Fruit fly (Drosophila melanogaster) whole organism, prepupa: ENCODE measurements around the gene LSm3.

Experiments
- CG10631 ChIP-seq: fragments of 200-800 bp; sonication (Bioruptor generic); optimal IDR thresholded peaks from 2 replicates; lab custom pipeline; 2016; ENCODE audit warnings: missing biosample characterization, missing genetic modification characterization
- CG10669 ChIP-seq: fragments of 200-800 bp; sonication (Bioruptor generic); optimal IDR thresholded peaks from 3 replicates; lab custom pipeline; 2018; ENCODE audit warnings: missing biosample characterization, mild to moderate bottlenecking, missing genetic modification characterization, moderate library complexity
- CG11762 ChIP-seq: fragments of 200-800 bp; sonication (Bioruptor generic); optimal IDR thresholded peaks from 3 replicates; lab custom pipeline; 2016; ENCODE audit warnings: missing biosample characterization, missing genetic modification characterization; ENCODE audit not compliant: insufficient read depth
- CG15336 ChIP-seq: fragments of 200-800 bp; sonication (Bioruptor generic); IDR thresholded peaks from 2 replicates; pipeline ENCODE4 v1.3.6; 2022; ENCODE audit warnings: missing biosample characterization, missing genetic modification characterization
- CG1621 ChIP-seq: fragments of 200-800 bp; sonication (Bioruptor generic); optimal IDR thresholded peaks from 3 replicates; lab custom pipeline; 2018; ENCODE audit warnings: missing biosample characterization, mild to moderate bottlenecking, missing genetic modification characterization
- CG16779 ChIP-seq: fragments of 200-800 bp; sonication (Bioruptor generic); optimal IDR thresholded peaks from 3 replicates; lab custom pipeline; 2017; ENCODE audit warnings: missing biosample characterization, mild to moderate bottlenecking, missing genetic modification characterization
- CG3032 ChIP-seq: fragments of 200-800 bp; optimal IDR thresholded peaks from 2 replicates; lab custom pipeline; 2019; ENCODE audit warnings: missing biosample characterization, mild to moderate bottlenecking, missing genetic modification characterization, moderate library complexity
- CG31627 ChIP-seq: fragments of 200-800 bp; sonication (Bioruptor generic); optimal IDR thresholded peaks from 3 replicates; lab custom pipeline; 2016; ENCODE audit warnings: missing biosample characterization, missing genetic modification characterization
- CG32006 ChIP-seq: fragments of 200-800 bp; sonication (Bioruptor generic); optimal IDR thresholded peaks from 3 replicates; lab custom pipeline; 2017; ENCODE audit warnings: missing biosample characterization, mild to moderate bottlenecking, missing genetic modification characterization
- CG34406 ChIP-seq: fragments of 200-800 bp; sonication (Bioruptor generic); optimal IDR thresholded peaks from 3 replicates; lab custom pipeline; 2016; ENCODE audit warnings: missing biosample characterization, missing genetic modification characterization
- CG3919 ChIP-seq: fragments of 200-800 bp; sonication (Bioruptor generic); optimal IDR thresholded peaks from 3 replicates; lab custom pipeline; 2016; ENCODE audit warnings: missing biosample characterization, missing genetic modification characterization
- CG4318 ChIP-seq: fragments of 200-800 bp; sonication (Bioruptor generic); optimal IDR thresholded peaks from 3 replicates; lab custom pipeline; 2017; ENCODE audit warnings: missing biosample characterization, mild to moderate bottlenecking, missing genetic modification characterization
- CG6163 ChIP-seq: fragments of 200-800 bp; sonication (Bioruptor generic); IDR thresholded peaks from 3 replicates; pipeline ENCODE4 v1.3.6; 2022; ENCODE audit warnings: missing biosample characterization, missing genetic modification characterization
- CG6276 ChIP-seq: fragments of 200-800 bp; sonication (Bioruptor generic); optimal IDR thresholded peaks from 2 replicates; lab custom pipeline; 2017; ENCODE audit warnings: missing biosample characterization, mild to moderate bottlenecking, missing genetic modification characterization
- CG6792 ChIP-seq: fragments of 200-800 bp; sonication (Bioruptor generic); optimal IDR thresholded peaks from 3 replicates; lab custom pipeline; 2016; ENCODE audit warnings: missing biosample characterization, missing genetic modification characterization
- CG6808 ChIP-seq: fragments of 200-800 bp; sonication (Bioruptor generic); optimal IDR thresholded peaks from 3 replicates; lab custom pipeline; 2017; ENCODE audit warnings: missing biosample characterization, missing genetic modification characterization, mild to moderate bottlenecking, moderate library complexity, missing genetic modification reagents
- CG7368 ChIP-seq: fragments of 200-800 bp; sonication (Bioruptor generic); optimal IDR thresholded peaks from 3 replicates; lab custom pipeline; 2016; ENCODE audit warnings: missing biosample characterization, missing genetic modification characterization
- CG8119 ChIP-seq: fragments of 200-800 bp; sonication (Bioruptor generic); IDR thresholded peaks from 3 replicates; pipeline ENCODE4 v1.3.6; 2022; ENCODE audit warnings: missing biosample characterization, missing genetic modification characterization
- CG8319 ChIP-seq: fragments of 200-800 bp; sonication (Bioruptor generic); optimal IDR thresholded peaks from 3 replicates; lab custom pipeline; 2016; ENCODE audit warnings: missing biosample characterization, missing genetic modification characterization
- CG8632 ChIP-seq: fragments of 200-800 bp; sonication (Bioruptor generic); optimal IDR thresholded peaks from 3 replicates; lab custom pipeline; 2016; ENCODE audit warnings: missing biosample characterization, missing genetic modification characterization
- CG9139 ChIP-seq: fragments of 200-800 bp; sonication (Bioruptor generic); optimal IDR thresholded peaks from 3 replicates; lab custom pipeline; 2017; ENCODE audit warnings: missing biosample characterization, mild to moderate bottlenecking, missing genetic modification characterization
- Eip75B ChIP-seq: fragments of 200-800 bp; sonication (Bioruptor generic); optimal IDR thresholded peaks from 3 replicates; lab custom pipeline; 2016; ENCODE audit warnings: missing biosample characterization, missing genetic modification characterization
- Eip78C ChIP-seq: fragments of 200-800 bp; sonication (Bioruptor generic); peaks from one replicate; lab custom pipeline; 2016; ENCODE audit warnings: missing biosample characterization, missing genetic modification characterization
- Eip93F ChIP-seq: fragments of 200-800 bp; sonication (Bioruptor generic); optimal IDR thresholded peaks from 2 replicates; lab custom pipeline; 2016; ENCODE audit warnings: missing biosample characterization, mild to moderate bottlenecking, missing genetic modification characterization
- Ets21C ChIP-seq: fragments of 200-800 bp; sonication (Bioruptor generic); optimal IDR thresholded peaks from 3 replicates; lab custom pipeline; 2016; ENCODE audit warnings: missing biosample characterization, missing genetic modification characterization
- Ets96B ChIP-seq: fragments of 200-800 bp; optimal IDR thresholded peaks from 2 replicates; lab custom pipeline; 2019; ENCODE audit warnings: missing biosample characterization, mild to moderate bottlenecking, missing genetic modification characterization, moderate library complexity
- Gug ChIP-seq: fragments of 200-800 bp; sonication (Bioruptor generic); IDR thresholded peaks from 2 replicates; pipeline ENCODE4 v1.3.6; 2022; ENCODE audit warnings: missing biosample characterization, missing genetic modification characterization
- Hr38 ChIP-seq: sonication (Bioruptor generic); optimal IDR thresholded peaks from 2 replicates; lab custom pipeline; 2016; ENCODE audit warnings: missing biosample characterization, missing genetic modification characterization
- Hr39 ChIP-seq: fragments of 200-800 bp; sonication (Bioruptor generic); optimal IDR thresholded peaks from 2 replicates; lab custom pipeline; 2016; ENCODE audit warnings: missing biosample characterization, missing genetic modification characterization
- Hr4 ChIP-seq: fragments of 200-800 bp; sonication (Bioruptor generic); optimal IDR thresholded peaks from 3 replicates; lab custom pipeline; 2016; ENCODE audit warnings: missing biosample characterization, missing genetic modification characterization
- Met ChIP-seq: fragments of 200-800 bp; sonication (Bioruptor generic); optimal IDR thresholded peaks from 3 replicates; lab custom pipeline; 2016; ENCODE audit warnings: missing biosample characterization, missing genetic modification characterization
- OdsH ChIP-seq: fragments of 200-800 bp; sonication (Bioruptor generic); optimal IDR thresholded peaks from 3 replicates; lab custom pipeline; 2016; ENCODE audit warnings: missing biosample characterization, missing genetic modification characterization
- Sox102F ChIP-seq: fragments of 200-800 bp; sonication (Bioruptor generic); optimal IDR thresholded peaks from 2 replicates; lab custom pipeline; 2016; ENCODE audit warnings: missing biosample characterization, mild to moderate bottlenecking, missing genetic modification characterization
- Sox14 ChIP-seq: fragments of 200-800 bp; sonication (Bioruptor generic); optimal IDR thresholded peaks from 3 replicates; lab custom pipeline; 2016; ENCODE audit warnings: missing biosample characterization, missing genetic modification characterization
- Sox15 ChIP-seq: fragments of 200-800 bp; sonication (Bioruptor generic); optimal IDR thresholded peaks from 3 replicates; lab custom pipeline; 2016; ENCODE audit warnings: missing biosample characterization, missing genetic modification characterization
- achi ChIP-seq: fragments of 200-800 bp; sonication (Bioruptor generic); optimal IDR thresholded peaks from 3 replicates; lab custom pipeline; 2016; ENCODE audit warnings: missing biosample characterization, missing genetic modification characterization
- acj6 ChIP-seq: fragments of 200-800 bp; sonication (Bioruptor generic); optimal IDR thresholded peaks from 3 replicates; lab custom pipeline; 2016; ENCODE audit warnings: missing biosample characterization, missing genetic modification characterization
- dac ChIP-seq: fragments of 200-800 bp; sonication (Bioruptor generic); optimal IDR thresholded peaks from 2 replicates; lab custom pipeline; 2017; ENCODE audit warnings: missing biosample characterization, mild to moderate bottlenecking, missing genetic modification characterization
- dsx ChIP-seq: fragments of 200-800 bp; optimal IDR thresholded peaks from 3 replicates; lab custom pipeline; 2019; ENCODE audit warnings: missing biosample characterization, mild to moderate bottlenecking, missing genetic modification characterization, moderate library complexity; ENCODE audit not compliant: poor library complexity, severe bottlenecking
- eg ChIP-seq: fragments of 200-800 bp; sonication (Bioruptor generic); IDR thresholded peaks from 3 replicates; pipeline ENCODE4 v1.3.6; 2022; ENCODE audit warnings: missing biosample characterization, missing genetic modification characterization
- fd59A ChIP-seq: fragments of 200-800 bp; sonication (Bioruptor generic); optimal IDR thresholded peaks from 2 replicates; lab custom pipeline; 2017; ENCODE audit warnings: missing biosample characterization, mild to moderate bottlenecking, missing genetic modification characterization, missing genetic modification reagents
- fd85E ChIP-seq: fragments of 200-800 bp; sonication (Bioruptor generic); optimal IDR thresholded peaks from 3 replicates; lab custom pipeline; 2016; ENCODE audit warnings: missing biosample characterization, missing genetic modification characterization
- fkh ChIP-seq: fragments of 200-800 bp; sonication (Bioruptor generic); optimal IDR thresholded peaks from 3 replicates; lab custom pipeline; 2017; ENCODE audit warnings: missing biosample characterization, mild to moderate bottlenecking, missing genetic modification characterization, moderate library complexity
- lz ChIP-seq: fragments of 200-800 bp; sonication (Bioruptor generic); optimal IDR thresholded peaks from 3 replicates; lab custom pipeline; 2016; ENCODE audit warnings: missing biosample characterization, missing genetic modification characterization
- pdm3 ChIP-seq: fragments of 200-800 bp; sonication (Bioruptor generic); optimal IDR thresholded peaks from 3 replicates; lab custom pipeline; 2016; ENCODE audit warnings: missing biosample characterization, missing genetic modification characterization
- salr ChIP-seq, 2 experiments: fragments of 200-800 bp; sonication (Bioruptor generic); optimal IDR thresholded peaks; 3 replicates each; lab custom pipeline; 2016 to 2018; ENCODE audit warnings: missing biosample characterization in 2 of 2, missing genetic modification characterization in 2 of 2, mild to moderate bottlenecking in 1 of 2
- spab ChIP-seq: fragments of 200-800 bp; sonication (Bioruptor generic); optimal IDR thresholded peaks from 2 replicates; lab custom pipeline; 2017; ENCODE audit warnings: missing biosample characterization, mild to moderate bottlenecking, missing genetic modification characterization, missing genetic modification reagents
- ss ChIP-seq, 2 experiments: fragments of 200-800 bp; sonication (Bioruptor generic); optimal IDR thresholded peaks; 2 replicates in 1 of 2; 3 replicates in 1 of 2; lab custom pipeline; 2017 to 2018; ENCODE audit warnings: mild to moderate bottlenecking in 2 of 2, missing biosample characterization in 2 of 2, missing genetic modification characterization in 2 of 2, moderate library complexity in 1 of 2
- svp ChIP-seq: fragments of 200-800 bp; sonication (Bioruptor generic); peaks from one replicate; lab custom pipeline; 2016; ENCODE audit warnings: missing biosample characterization, missing genetic modification characterization
- topi ChIP-seq: fragments of 200-800 bp; sonication (Bioruptor generic); optimal IDR thresholded peaks from 3 replicates; lab custom pipeline; 2016; ENCODE audit warnings: missing biosample characterization, missing genetic modification characterization
- vri ChIP-seq: fragments of 200-800 bp; sonication (Bioruptor generic); optimal IDR thresholded peaks from 3 replicates; lab custom pipeline; 2016; ENCODE audit warnings: missing biosample characterization, mild to moderate bottlenecking, missing genetic modification characterization

LSm3 gene

dm6 chr3R:23958091-23958838 is 37.8 kb upstream of the LSm3 start, which contains the start of the genes GluProRS and AP-1sigma:
GluProRS (minus strand) TSS chr3R:23958391.
AP-1sigma (plus strand) TSS chr3R:23958651.
- TF ChIP-seq topi (GFP tag; lab: Kevin White, UChicago) (peak; percentile 87), CG7368 (GFP tag; lab: Kevin White, UChicago) (peak; percentile 76), fd59A (GFP tag; lab: Kevin White, UChicago) (peak; percentile 59), vri (GFP tag; lab: Kevin White, UChicago) (peak; percentile 74), Eip78C (GFP tag; lab: Kevin White, UChicago) (peak; percentile 95), Eip93F (GFP tag; lab: Kevin White, UChicago) (peak; percentile 57), CG1621 (tag; lab: Kevin White, UChicago) (peak; percentile 66), pdm3 (GFP tag; lab: Kevin White, UChicago) (peak; percentile 90), CG3919 (GFP tag; lab: Kevin White, UChicago) (peak; percentile 87), Ets96B (tag; lab: Kevin White, UChicago) (peak; percentile 82), dac (peak; percentile 57), CG3032 (tag; lab: Kevin White, UChicago) (peak; percentile 86), CG9139 (GFP tag; lab: Kevin White, UChicago) (no peak), CG15336 (GFP tag; lab: Robert Waterston, UW) (peak; percentile 90), fkh (GFP tag; lab: Kevin White, UChicago) (peak; percentile 80), spab (GFP tag; lab: Kevin White, UChicago) (peak; percentile 58), CG32006 (peak; percentile 85), CG31627 (GFP tag; lab: Kevin White, UChicago) (peak; percentile 91), CG34406 (peak; percentile 65), Hr38 (GFP tag; lab: Kevin White, UChicago) (no peak), CG6163 (GFP tag; lab: Robert Waterston, UW) (peak; percentile 94), OdsH (peak; percentile 92), ss (GFP tag; optimal IDR thresholded peaks at IDR 0.05; lab: Kevin White, UChicago) (peak; percentile 20 to 65), CG10669 (GFP tag; lab: Kevin White, UChicago) (peak; percentile 81), fd85E (GFP tag; lab: Kevin White, UChicago) (peak; percentile 50), CG4318 (GFP tag; lab: Kevin White, UChicago) (peak; percentile 77), Hr39 (peak; percentile 89), achi (peak; percentile 79), CG11762 (GFP tag; lab: Kevin White, UChicago) (peak; percentile 65), CG6276 (GFP tag; lab: Kevin White, UChicago) (no peak), dsx (peak; percentile 76), Hr4 (GFP tag; lab: Kevin White, UChicago) (peak; percentile 87), svp (GFP tag; lab: Kevin White, UChicago) (peak; percentile 93), Ets21C (GFP tag; lab: Kevin White, UChicago) (peak; percentile 87), Eip75B (GFP tag; lab: Kevin White, UChicago) (peak; percentile 87), Met (no peak), Gug (GFP tag; lab: Robert Waterston, UW) (peak; percentile 90), lz (GFP tag; lab: Kevin White, UChicago) (peak; percentile 92), CG8319 (peak; percentile 79), salr (GFP tag; optimal IDR thresholded peaks at IDR 0.05; lab: Kevin White, UChicago) (peak in 1 of 2 experiments; percentile 76), CG10631 (GFP tag; lab: Kevin White, UChicago) (peak; percentile 92), CG8632 (GFP tag; lab: Kevin White, UChicago) (peak; percentile 63), CG8119 (peak; percentile 90), acj6 (GFP tag; lab: Kevin White, UChicago) (peak; percentile 91), CG6808 (GFP tag; lab: Kevin White, UChicago) (peak; percentile 67), Sox102F (peak; percentile 82), eg (GFP tag; lab: Robert Waterston, UW) (peak; percentile 97), Sox14 (GFP tag; lab: Kevin White, UChicago) (peak; percentile 88), CG16779 (tag; lab: Kevin White, UChicago) (no peak), Sox15 (GFP tag; lab: Kevin White, UChicago) (peak; percentile 81), CG6792 (GFP tag; lab: Kevin White, UChicago) (peak; percentile 83)
